Fruit fly (Drosophila melanogaster): Measurements from ENCODE around the gene HP4.

DNA sequence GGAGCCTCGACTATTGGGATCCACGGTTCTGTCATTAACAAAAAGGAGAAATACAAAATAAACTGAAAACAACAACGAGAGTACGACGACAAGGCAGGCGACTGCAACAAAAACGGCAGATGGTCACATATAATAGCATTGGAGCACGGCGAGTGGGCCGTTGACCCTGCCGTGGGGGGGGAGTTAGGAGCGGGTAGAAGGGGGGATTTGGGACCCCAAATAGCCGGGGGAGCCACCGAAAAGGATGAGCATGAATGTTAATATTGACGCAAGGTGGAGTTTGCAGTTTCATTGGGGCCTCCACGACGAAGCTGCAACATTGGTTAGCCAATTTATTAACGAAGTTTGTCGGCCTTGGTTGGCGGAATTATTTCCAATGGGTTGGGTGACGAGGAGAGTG, 16.9 kb upstream of the HP4 start:
- TF ChIP-seq nerfin-2 (GFP tag; IDR thresholded peaks at IDR 0.05; ENCODE audit: partially characterized antibody) (no peak), so (GFP tag; IDR thresholded peaks at IDR 0.05) (no peak), PHDP (tag; optimal IDR thresholded peaks at IDR 0.05) (no peak), CG1024 (GFP tag; IDR thresholded peaks at IDR 0.05) (no peak), Hand (GFP tag; optimal IDR thresholded peaks at IDR 0.05) (no peak), CG32772 (GFP tag; IDR thresholded peaks at IDR 0.05) (no peak), CG16779 (GFP tag; IDR thresholded peaks at IDR 0.05) (no peak), CG7745 (tag; optimal IDR thresholded peaks at IDR 0.05) (no peak)

Measured in whole organism, embryonic.